Worm (Caenorhabditis elegans): ENCODE results near the gene F59B10.4.
A peak's percentile ranks its signal among the peaks of the same experiment; 100 is the strongest.

DNA sequence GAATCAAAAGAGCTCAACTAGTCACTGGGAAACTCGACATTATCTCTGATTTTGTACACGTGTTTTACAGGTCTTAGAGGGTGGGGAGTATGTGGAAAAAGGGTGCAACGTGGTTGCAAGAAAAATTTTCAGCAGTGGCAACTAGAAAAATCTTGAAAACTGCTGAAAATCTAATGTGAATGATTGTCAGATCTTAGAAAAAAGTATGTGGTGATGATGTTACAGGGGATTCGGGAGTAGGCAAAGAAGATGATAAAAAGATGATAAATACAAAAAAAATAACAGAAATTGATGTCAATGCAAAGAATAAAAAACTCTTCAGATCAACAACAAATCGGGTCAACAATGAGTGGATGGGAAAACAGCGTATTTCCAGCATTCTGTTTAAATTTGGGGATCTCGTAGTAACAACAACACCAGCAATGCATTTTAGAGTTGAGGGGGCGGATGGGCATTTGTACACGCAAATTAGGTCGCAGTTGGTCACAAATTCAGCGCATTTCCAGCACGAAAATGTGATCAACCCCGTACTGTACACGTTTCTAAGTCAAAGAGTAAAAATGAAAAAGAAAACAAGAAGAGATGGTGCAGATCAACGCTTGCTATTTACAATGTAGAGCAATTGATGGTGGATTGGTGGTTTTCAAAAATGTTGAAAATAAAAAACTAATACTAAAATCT is 24.7 kb upstream of the F59B10.4 start:
- TF ChIP-seq sea-2 (GFP tag; IDR thresholded peaks at IDR 0.05) (peak; percentile 54; the same call in 1 of the 2 replicates), die-1 (tag; optimal IDR thresholded peaks at IDR 0.05) (no peak), ama-1 (optimal IDR thresholded peaks at IDR 0.05) (peak; percentile 44), ama-1 (GFP tag; optimal IDR thresholded peaks at IDR 0.05) (no peak), ceh-91 (GFP tag; IDR thresholded peaks at IDR 0.05) (no peak), ceh-100 (GFP tag; IDR thresholded peaks at IDR 0.05) (no peak; the same call in 1 of the 2 replicates), unc-62 (GFP tag; optimal IDR thresholded peaks at IDR 0.05) (no peak), T07F8.4 (tag; optimal IDR thresholded peaks at IDR 0.05) (no peak), pbrm-1 (GFP tag; IDR thresholded peaks at IDR 0.05) (no peak; the same call in 1 of the 2 replicates), rec-8 (tag; optimal IDR thresholded peaks at IDR 0.05) (no peak), B0336.3 (GFP tag; IDR thresholded peaks at IDR 0.05) (no peak; the same call in 1 of the 2 replicates), aptf-3 (GFP tag; IDR thresholded peaks at IDR 0.05) (0 out of 2 replicates have a peak, but pooled peaks have one; percentile 4)
